Fruit fly (Drosophila melanogaster): ENCODE data around the gene MED6.

Gene MED6

DNA sequence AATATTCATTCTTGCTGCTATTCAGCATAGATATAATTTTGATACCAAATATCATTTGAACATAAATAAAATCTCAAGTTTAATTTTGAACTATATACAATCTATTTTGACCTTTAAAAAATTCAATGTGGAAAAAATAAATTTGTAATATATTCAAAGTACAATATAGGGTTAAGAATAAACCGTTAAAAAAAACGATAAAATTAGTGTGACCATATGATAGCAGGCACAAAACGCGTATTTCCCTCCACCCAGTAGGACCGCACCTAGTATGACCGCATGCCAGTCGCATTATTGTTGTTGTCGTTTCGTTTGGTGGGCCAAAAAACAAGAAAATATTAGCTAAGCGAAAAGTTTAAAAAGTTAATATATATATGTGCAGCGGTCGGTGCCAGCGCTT is 24.2 kb upstream of the MED6 start, which contains the start of gene CG8516 (continued):
- TF ChIP-seq bowl (GFP tag; IDR thresholded peaks at IDR 0.05) (0 out of 2 replicates have a peak, but pooled peaks have one; percentile 39), CG32772 (GFP tag; IDR thresholded peaks at IDR 0.05) (0 out of 2 replicates have a peak, but pooled peaks have one; percentile 24), stwl (tag; optimal IDR thresholded peaks at IDR 0.05) (peak; percentile 81), peb (GFP tag; IDR thresholded peaks at IDR 0.05) (no peak), salm (tag; optimal IDR thresholded peaks at IDR 0.05) (no peak), Dek (tag; optimal IDR thresholded peaks at IDR 0.05) (peak; percentile 30), HmgZ (tag; optimal IDR thresholded peaks at IDR 0.05) (peak; percentile 67), CG2199 (GFP tag; IDR thresholded peaks at IDR 0.05) (no peak), gfzf (GFP tag; optimal IDR thresholded peaks at IDR 0.05) (peak; percentile 93), caup (GFP tag; optimal IDR thresholded peaks at IDR 0.05; ENCODE audit: severe bottlenecking) (no peak), Antp (GFP tag; optimal IDR thresholded peaks at IDR 0.05) (no peak), Nf-YC (tag; optimal IDR thresholded peaks at IDR 0.05) (no peak)

DNA sequence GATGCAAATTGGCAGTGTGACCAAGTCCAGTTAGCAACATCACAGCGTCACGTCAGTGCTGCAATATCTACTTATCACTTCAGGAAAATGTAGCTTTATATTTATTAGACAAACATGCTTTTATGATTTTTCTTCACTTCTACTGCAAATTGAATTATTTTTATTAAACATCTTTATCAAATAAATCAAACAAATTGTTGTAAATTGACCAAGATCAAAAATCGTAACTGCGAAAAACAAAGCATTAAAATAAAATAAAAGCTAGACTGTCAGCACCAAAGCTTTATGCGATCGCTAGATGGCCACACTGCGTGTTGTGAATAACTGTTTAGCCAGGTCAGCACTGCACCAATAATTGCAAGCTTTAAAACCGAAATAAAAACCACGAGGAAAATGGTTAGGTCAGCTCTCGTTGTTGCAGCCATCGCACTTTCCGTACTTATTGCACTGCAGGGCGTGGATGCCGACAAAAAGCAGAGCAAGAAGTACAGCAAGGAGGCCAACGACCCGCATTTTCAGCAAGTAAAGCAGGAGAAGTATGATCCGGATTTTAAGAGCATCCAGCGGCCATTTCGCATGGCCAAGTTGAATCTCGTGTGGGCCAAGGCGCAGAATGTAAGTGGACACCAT is 22.5 kb upstream of the MED6 start, which contains the start of the genes CG12945 and CG8507:
CG12945 (minus strand) TSS at position 45 of the 630 bp plus-strand sequence.
CG8507 (plus strand) TSS at position 307 of the 630 bp plus-strand sequence.
- TF ChIP-seq Oli (tag; optimal IDR thresholded peaks at IDR 0.05): peak; percentile 13
- TF ChIP-seq HmgZ (tag; optimal IDR thresholded peaks at IDR 0.05): peak; percentile 77
- peak; percentile 62 for TF ChIP-seq CG12391 (tag; optimal IDR thresholded peaks at IDR 0.05)
- TF ChIP-seq row (GFP tag; IDR thresholded peaks at IDR 0.05): peak; percentile 93
- TF ChIP-seq Elba2 (GFP tag; optimal IDR thresholded peaks at IDR 0.05): peak; percentile 37
- TF ChIP-seq CG6654 (GFP tag; optimal IDR thresholded peaks at IDR 0.05): no peak
- peak; percentile 39 for TF ChIP-seq CG4820 (GFP tag; optimal IDR thresholded peaks at IDR 0.05)
- TF ChIP-seq sr (GFP tag; IDR thresholded peaks at IDR 0.05): no peak
- peak; percentile 20; the same call in 1 of the 2 replicates for TF ChIP-seq CG31224 (GFP tag; IDR thresholded peaks at IDR 0.05)
- TF ChIP-seq CG12744 (GFP tag; optimal IDR thresholded peaks at IDR 0.05): peak; percentile 43
- peak; percentile 68 for TF ChIP-seq Xbp1 (GFP tag; optimal IDR thresholded peaks at IDR 0.05)
- TF ChIP-seq gsb (GFP tag; IDR thresholded peaks at IDR 0.05): no peak
- TF ChIP-seq CG9215 (GFP tag; IDR thresholded peaks at IDR 0.05): peak; percentile 29; the same call in 1 of the 2 replicates
- TF ChIP-seq Gsc (GFP tag; IDR thresholded peaks at IDR 0.05): no peak
- no peak for TF ChIP-seq en (GFP tag; optimal IDR thresholded peaks at IDR 0.05)
- peak; percentile 37 for TF ChIP-seq gcm (GFP tag; optimal IDR thresholded peaks at IDR 0.05)
- peak; percentile 68 for TF ChIP-seq CG12659 (GFP tag; optimal IDR thresholded peaks at IDR 0.05)
- peak; percentile 96 for TF ChIP-seq Sry-β (GFP tag; optimal IDR thresholded peaks at IDR 0.05)
- TF ChIP-seq CG18262 (tag; optimal IDR thresholded peaks at IDR 0.05): peak; percentile 48
- TF ChIP-seq Pdp1 (GFP tag; optimal IDR thresholded peaks at IDR 0.05): peak; percentile 56 to 59
- peak; percentile 33 for TF ChIP-seq HLH54F (GFP tag; optimal IDR thresholded peaks at IDR 0.05)
- peak; percentile 33 for TF ChIP-seq CG9437 (GFP tag; optimal IDR thresholded peaks at IDR 0.05)
- peak; percentile 15 for TF ChIP-seq pum (GFP tag; optimal IDR thresholded peaks at IDR 0.05)
- 0 out of 2 replicates have a peak, but pooled peaks have one; percentile 9 for TF ChIP-seq CG6689 (GFP tag; IDR thresholded peaks at IDR 0.05)
- peak; percentile 32 for TF ChIP-seq CG1603 (tag; optimal IDR thresholded peaks at IDR 0.05)
- no peak for TF ChIP-seq Asciz (GFP tag; optimal IDR thresholded peaks at IDR 0.05)
- no peak for TF ChIP-seq CG3726 (GFP tag; IDR thresholded peaks at IDR 0.05)
- TF ChIP-seq CG18011 (GFP tag; optimal IDR thresholded peaks at IDR 0.05): peak; percentile 28
- no peak for TF ChIP-seq vnd (GFP tag; IDR thresholded peaks at IDR 0.05; ENCODE audit: partially characterized antibody)
- TF ChIP-seq tx (GFP tag; optimal IDR thresholded peaks at IDR 0.05): no peak
- peak; percentile 47 for TF ChIP-seq YL-1 (GFP tag; optimal IDR thresholded peaks at IDR 0.05)
- peak; percentile 35 for TF ChIP-seq CG12155 (GFP tag; optimal IDR thresholded peaks at IDR 0.05)
- TF ChIP-seq Hr39 (optimal IDR thresholded peaks at IDR 0.05): no peak
- TF ChIP-seq CG12299 (tag; optimal IDR thresholded peaks at IDR 0.05): no peak
- peak; percentile 48 for TF ChIP-seq CG15696 (tag; optimal IDR thresholded peaks at IDR 0.05)
- TF ChIP-seq Hsf (GFP tag; optimal IDR thresholded peaks at IDR 0.05): peak; percentile 63
- no peak for TF ChIP-seq hb (GFP tag; IDR thresholded peaks at IDR 0.05; ENCODE audit: partially characterized antibody)
- no peak for TF ChIP-seq CG5953 (GFP tag; IDR thresholded peaks at IDR 0.05)
